Worm (Caenorhabditis elegans) whole organism, midembryonic: Measurements from ENCODE around the gene cux-7.

Source experiments
- T22C8.4 ChIP-seq: fragments of 200-800 bp; sonication (Bioruptor generic); IDR thresholded peaks from 2 replicates; pipeline ENCODE4 v1.3.6; 2022; ENCODE audit warnings: missing genetic modification characterization, missing compliant biosample characterization
- cog-1 ChIP-seq: sonication (generic microtip); optimal IDR thresholded peaks from 2 replicates; lab custom pipeline; 2016; ENCODE audit warnings: missing genetic modification characterization, missing compliant biosample characterization
- flt-1 ChIP-seq: fragments of 200-800 bp; sonication (Bioruptor generic); IDR thresholded peaks from 2 replicates; pipeline ENCODE4 v1.3.6; 2022; ENCODE audit warnings: missing genetic modification characterization, missing compliant biosample characterization
- klf-2 ChIP-seq: fragments of 200-800 bp; sonication (Bioruptor generic); conservative IDR thresholded peaks from 2 replicates; pipeline ENCODE4 v1.3.6; 2022; ENCODE audit warnings: missing genetic modification reagents, missing genetic modification characterization, missing compliant biosample characterization
- med-1 ChIP-seq: sonication (generic microtip); optimal IDR thresholded peaks from 2 replicates; lab custom pipeline; 2017; ENCODE audit warnings: missing genetic modification characterization, mild to moderate bottlenecking, missing compliant biosample characterization, antibody characterized with exemption, missing genetic modification reagents; ENCODE audit not compliant: insufficient read depth
- ref-1 ChIP-seq: fragments of 200-800 bp; sonication (Bioruptor generic); conservative IDR thresholded peaks from 2 replicates; pipeline ENCODE4 v1.3.6; 2022; ENCODE audit warnings: missing genetic modification reagents, missing genetic modification characterization, missing compliant biosample characterization
- tab-1 ChIP-seq: fragments of 200-800 bp; sonication (Bioruptor generic); IDR thresholded peaks from 2 replicates; pipeline ENCODE4 v1.3.6; 2022; ENCODE audit warnings: missing genetic modification characterization, missing compliant biosample characterization
- ztf-23 ChIP-seq: fragments of 200-800 bp; sonication (Bioruptor generic); IDR thresholded peaks from 2 replicates; pipeline ENCODE4 v1.3.6; 2022; ENCODE audit warnings: missing genetic modification reagents, missing genetic modification characterization, missing compliant biosample characterization
- ztf-29 ChIP-seq: fragments of 200-800 bp; sonication (Bioruptor generic); IDR thresholded peaks from 2 replicates; pipeline ENCODE4 v1.3.6; 2022; ENCODE audit warnings: missing genetic modification reagents, missing genetic modification characterization, missing compliant biosample characterization

DNA sequence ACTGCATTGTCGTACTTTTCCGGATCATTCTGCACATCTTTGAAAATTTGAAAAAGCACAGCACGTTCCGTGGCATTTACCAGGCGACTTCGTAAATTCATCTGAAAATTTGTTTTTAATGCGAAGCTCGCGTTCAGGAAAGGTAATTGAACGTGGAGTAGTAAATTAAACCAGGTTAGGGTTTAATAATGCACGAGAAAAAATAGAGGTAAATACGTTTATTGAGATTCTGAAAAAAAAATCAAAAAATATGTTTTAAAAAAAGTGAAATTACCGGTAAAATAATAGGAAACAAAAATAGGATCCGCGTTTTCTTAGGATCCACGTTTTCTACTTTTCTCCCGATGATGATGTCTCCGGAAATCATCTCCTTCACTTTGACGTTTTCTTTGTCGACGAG lies 2.2 kb downstream of the cux-7 start, which contains the start of gene clk-2:
- TF ChIP-seq flt-1 (GFP tag; lab: Robert Waterston, UW): no peak
- no peak for TF ChIP-seq klf-2
- TF ChIP-seq T22C8.4 (GFP tag; lab: Robert Waterston, UW): no peak
- no peak for TF ChIP-seq cog-1 (tag; lab: Kevin White, UChicago)
- TF ChIP-seq ztf-23 (GFP tag; lab: Robert Waterston, UW): no peak
- TF ChIP-seq ref-1: no peak
- TF ChIP-seq tab-1 (GFP tag; lab: Robert Waterston, UW): no peak
- TF ChIP-seq ztf-29: no peak
- TF ChIP-seq med-1 (GFP tag; lab: Kevin White, UChicago): no peak
